Fruit fly (Drosophila melanogaster): ENCODE measurements around the gene Obp99d.

DNA sequence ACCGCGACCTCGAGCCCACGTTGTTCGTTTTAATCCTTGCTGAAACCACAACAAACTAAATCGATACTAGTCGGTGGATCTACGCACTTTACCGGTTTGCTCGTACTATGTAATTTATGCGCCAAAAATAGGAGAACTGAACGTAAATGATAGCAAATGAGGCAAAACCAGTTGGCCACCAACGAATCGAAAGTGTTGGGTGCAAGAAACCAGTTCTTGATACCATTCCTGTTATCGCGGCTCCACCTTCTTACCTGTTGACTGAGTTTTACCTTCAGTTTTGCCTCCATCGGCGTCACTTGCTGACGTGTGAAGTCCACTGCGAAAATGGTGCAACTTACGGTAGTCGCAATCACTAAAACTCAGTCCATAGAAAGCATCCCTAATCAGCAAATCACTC is 25.8 kb downstream of the Obp99d start:
- TF ChIP-seq Abd-B (GFP tag; optimal IDR thresholded peaks at IDR 0.05) (no peak), pan (optimal IDR thresholded peaks at IDR 0.05) (no peak), Hnf4 (GFP tag; optimal IDR thresholded peaks at IDR 0.05) (no peak), psq (GFP tag; optimal IDR thresholded peaks at IDR 0.05) (no peak)
